Fruit fly (Drosophila melanogaster) whole organism, pupa: ENCODE results near the gene CG11158.

ENCODE experiments used
- CG10348 ChIP-seq: fragments of 200-800 bp; sonication (Bioruptor generic); IDR thresholded peaks from 2 replicates; pipeline ENCODE4 v1.3.6; 2022; ENCODE audit warnings: missing biosample characterization, missing genetic modification characterization
- EcR ChIP-seq: fragments of 200-800 bp; sonication (Bioruptor generic); optimal IDR thresholded peaks from 3 replicates; lab custom pipeline; 2019; ENCODE audit warnings: missing biosample characterization, missing genetic modification characterization, mild to moderate bottlenecking, moderate library complexity, missing genetic modification reagents
- Ets98B ChIP-seq: fragments of 200-800 bp; sonication (Bioruptor generic); IDR thresholded peaks from 2 replicates; pipeline ENCODE4 v1.3.6; 2022; ENCODE audit warnings: missing biosample characterization, missing genetic modification characterization
- Pif1A ChIP-seq: fragments of 200-800 bp; sonication (Bioruptor generic); optimal IDR thresholded peaks from 3 replicates; lab custom pipeline; 2016; ENCODE audit warnings: missing biosample characterization, missing genetic modification characterization
- Snoo ChIP-seq: fragments of 200-800 bp; sonication (Bioruptor generic); optimal IDR thresholded peaks from 3 replicates; lab custom pipeline; 2017; ENCODE audit warnings: missing biosample characterization, mild to moderate bottlenecking, missing genetic modification characterization, inconsistent platforms
- rn ChIP-seq: fragments of 200-800 bp; sonication (Bioruptor generic); IDR thresholded peaks from 2 replicates; pipeline ENCODE4 v1.3.6; 2022; ENCODE audit warnings: missing biosample characterization, missing genetic modification characterization

DNA sequence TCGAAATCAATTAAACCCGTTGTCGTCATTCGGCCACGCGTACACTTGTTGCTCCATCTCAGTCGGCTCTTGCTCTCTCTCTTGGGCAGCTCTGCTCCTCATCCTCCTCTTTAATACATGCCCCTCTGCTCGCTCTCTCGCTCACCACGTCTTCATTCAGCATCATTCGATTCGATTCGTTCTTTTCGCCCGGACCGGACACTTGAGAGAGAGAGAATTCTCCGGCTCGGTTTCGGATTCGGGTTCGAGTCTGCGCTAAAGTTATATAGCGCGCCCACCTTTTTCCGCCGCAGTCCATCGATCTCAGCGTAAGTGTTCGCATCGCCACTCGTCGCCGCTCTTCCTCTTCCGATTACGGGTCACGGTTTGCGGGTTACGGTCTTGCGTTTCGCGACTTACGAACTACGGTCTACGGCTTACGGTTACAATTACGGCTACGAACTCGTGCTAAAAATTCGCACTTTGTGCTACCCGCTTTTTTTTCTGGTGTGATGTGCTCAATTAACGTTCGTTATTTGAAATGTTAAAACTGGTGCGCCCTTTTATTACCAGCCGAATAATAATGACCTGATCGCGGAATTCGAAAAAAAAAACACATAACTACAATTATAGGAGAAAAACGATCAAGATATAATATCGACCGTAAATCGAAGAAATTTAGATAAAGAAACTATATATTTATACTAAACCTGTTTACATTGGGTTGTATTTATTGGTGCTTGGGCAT lies 40.7 kb upstream of the CG11158 start:
- TF ChIP-seq Ets98B (GFP tag; lab: Robert Waterston, UW) (peak; percentile 49; the same call in 1 of the 2 replicates), EcR (GFP tag; lab: Kevin White, UChicago) (peak; percentile 58), Pif1A (no peak), rn (GFP tag; lab: Robert Waterston, UW) (no peak), Snoo (tag; lab: Kevin White, UChicago) (peak; percentile 14), CG10348 (GFP tag; lab: Robert Waterston, UW) (no peak)
